Worm (Caenorhabditis elegans): Measurements from ENCODE around the gene nep-5.

ce11 chrII:5474946-5475345 lies 13.0 kb upstream of the nep-5 start, which contains the start of gene ilcr-2:
- TF ChIP-seq mdl-1 (tag; optimal IDR thresholded peaks at IDR 0.05) (no peak), dpl-1 (GFP tag; optimal IDR thresholded peaks at IDR 0.05) (no peak)

Data from whole organism, L1 larva.